Fruit fly (Drosophila melanogaster) whole organism, pupa: ENCODE results near the gene CG6026.
A peak's percentile ranks its signal among the peaks of the same experiment; 100 is the strongest.

Source experiments
- CG10348 ChIP-seq: fragments of 200-800 bp; sonication (Bioruptor generic); IDR thresholded peaks from 2 replicates; pipeline ENCODE4 v1.3.6; 2022; ENCODE audit warnings: missing biosample characterization, missing genetic modification characterization
- CG12605 ChIP-seq: fragments of 200-800 bp; sonication (Bioruptor generic); IDR thresholded peaks from 2 replicates; pipeline ENCODE4 v1.3.6; 2022; ENCODE audit warnings: missing biosample characterization, missing genetic modification characterization
- CG13204 ChIP-seq: fragments of 200-800 bp; sonication (Bioruptor generic); optimal IDR thresholded peaks from 2 replicates; lab custom pipeline; 2018; ENCODE audit warnings: missing biosample characterization, mild to moderate bottlenecking, missing genetic modification characterization, moderate library complexity
- CG14655 ChIP-seq: fragments of 200-800 bp; sonication (Bioruptor generic); optimal IDR thresholded peaks from 3 replicates; lab custom pipeline; 2017; ENCODE audit warnings: mild to moderate bottlenecking, missing biosample characterization, missing genetic modification reagents, missing genetic modification characterization
- CG15710 ChIP-seq: fragments of 200-800 bp; sonication (Bioruptor generic); optimal IDR thresholded peaks from 2 replicates; lab custom pipeline; 2018; ENCODE audit warnings: missing biosample characterization, mild to moderate bottlenecking, missing genetic modification characterization, moderate library complexity
- CG17806 ChIP-seq: fragments of 200-800 bp; sonication (Bioruptor generic); optimal IDR thresholded peaks from 2 replicates; lab custom pipeline; 2018; ENCODE audit warnings: missing biosample characterization, mild to moderate bottlenecking, missing genetic modification characterization, moderate library complexity
- CG32121 ChIP-seq: fragments of 200-800 bp; sonication (Bioruptor generic); IDR thresholded peaks from 2 replicates; pipeline ENCODE4 v1.3.6; 2022; ENCODE audit warnings: missing biosample characterization, missing genetic modification characterization
- CG34367 ChIP-seq: fragments of 200-800 bp; sonication (Bioruptor generic); optimal IDR thresholded peaks from 2 replicates; lab custom pipeline; 2018; ENCODE audit warnings: missing biosample characterization, mild to moderate bottlenecking, missing genetic modification characterization
- CG4496 ChIP-seq: fragments of 200-800 bp; sonication (Bioruptor generic); IDR thresholded peaks from 3 replicates; pipeline ENCODE4 v1.3.6; 2022; ENCODE audit warnings: missing biosample characterization, missing genetic modification characterization
- CG8159 ChIP-seq: fragments of 200-800 bp; sonication (Bioruptor generic); optimal IDR thresholded peaks from 3 replicates; lab custom pipeline; 2018; ENCODE audit warnings: missing biosample characterization, mild to moderate bottlenecking, missing genetic modification characterization, moderate library complexity
- CG8301 ChIP-seq: fragments of 200-800 bp; sonication (Bioruptor generic); optimal IDR thresholded peaks from 2 replicates; lab custom pipeline; 2018; ENCODE audit warnings: missing biosample characterization, mild to moderate bottlenecking, missing genetic modification characterization
- CG9948 ChIP-seq: fragments of 200-800 bp; sonication (Bioruptor generic); optimal IDR thresholded peaks from 2 replicates; lab custom pipeline; 2018; ENCODE audit warnings: missing biosample characterization, mild to moderate bottlenecking, missing genetic modification characterization, moderate library complexity
- D1 ChIP-seq: fragments of 200-800 bp; sonication (Bioruptor generic); optimal IDR thresholded peaks from 2 replicates; lab custom pipeline; 2018; ENCODE audit warnings: missing biosample characterization, mild to moderate bottlenecking, missing genetic modification characterization, moderate library complexity
- EcR ChIP-seq: fragments of 200-800 bp; sonication (Bioruptor generic); optimal IDR thresholded peaks from 3 replicates; lab custom pipeline; 2019; ENCODE audit warnings: missing biosample characterization, missing genetic modification characterization, mild to moderate bottlenecking, moderate library complexity, missing genetic modification reagents
- Ets98B ChIP-seq: fragments of 200-800 bp; sonication (Bioruptor generic); IDR thresholded peaks from 2 replicates; pipeline ENCODE4 v1.3.6; 2022; ENCODE audit warnings: missing biosample characterization, missing genetic modification characterization
- Pif1A ChIP-seq: fragments of 200-800 bp; sonication (Bioruptor generic); optimal IDR thresholded peaks from 3 replicates; lab custom pipeline; 2016; ENCODE audit warnings: missing biosample characterization, missing genetic modification characterization
- Pif1B ChIP-seq: fragments of 200-800 bp; sonication (Bioruptor generic); optimal IDR thresholded peaks from 3 replicates; lab custom pipeline; 2016; ENCODE audit warnings: missing biosample characterization, missing genetic modification characterization
- Snoo ChIP-seq: fragments of 200-800 bp; sonication (Bioruptor generic); optimal IDR thresholded peaks from 3 replicates; lab custom pipeline; 2017; ENCODE audit warnings: missing biosample characterization, mild to moderate bottlenecking, missing genetic modification characterization, inconsistent platforms
- fd96Ca ChIP-seq: fragments of 200-800 bp; sonication (Bioruptor generic); IDR thresholded peaks from 3 replicates; pipeline ENCODE4 v1.3.6; 2022; ENCODE audit warnings: missing biosample characterization, missing genetic modification characterization
- gl ChIP-seq: fragments of 200-800 bp; sonication (Bioruptor generic); optimal IDR thresholded peaks from 2 replicates; lab custom pipeline; 2018; ENCODE audit warnings: missing biosample characterization, mild to moderate bottlenecking, missing genetic modification characterization
- rn ChIP-seq: fragments of 200-800 bp; sonication (Bioruptor generic); IDR thresholded peaks from 2 replicates; pipeline ENCODE4 v1.3.6; 2022; ENCODE audit warnings: missing biosample characterization, missing genetic modification characterization

The CG6026 gene

dm6 chr3R:19001701-19002100 is 31.6 kb upstream of the CG6026 start:
- TF ChIP-seq EcR (GFP tag; lab: Kevin White, UChicago) (peak; percentile 61), Snoo (tag; lab: Kevin White, UChicago) (no peak)

- TF ChIP-seq CG8159 (tag; lab: Kevin White, UChicago) (no peak), CG12605 (GFP tag; lab: Robert Waterston, UW) (no peak), CG10348 (GFP tag; lab: Robert Waterston, UW) (no peak), CG9948 (no peak), EcR (GFP tag; lab: Kevin White, UChicago) (no peak), gl (tag; lab: Kevin White, UChicago) (no peak), CG4496 (no peak), CG34367 (no peak), CG13204 (GFP tag; lab: Kevin White, UChicago) (no peak), Pif1B (GFP tag; lab: Kevin White, UChicago) (no peak), CG32121 (GFP tag; lab: Robert Waterston, UW) (no peak), Snoo (tag; lab: Kevin White, UChicago) (no peak), Ets98B (no peak), Pif1A (no peak), CG14655 (GFP tag; lab: Kevin White, UChicago) (no peak), fd96Ca (GFP tag; lab: Robert Waterston, UW) (no peak), CG8301 (tag; lab: Kevin White, UChicago) (no peak), D1 (tag; lab: Kevin White, UChicago) (no peak), rn (GFP tag; lab: Robert Waterston, UW) (no peak), CG17806 (tag; lab: Kevin White, UChicago) (no peak)
Observed at dm6 chr3R:19010923-19011322, 22.4 kb upstream of the CG6026 start.

- no peak for TF ChIP-seq CG14655 (GFP tag; lab: Kevin White, UChicago)
- no peak for TF ChIP-seq CG8159 (tag; lab: Kevin White, UChicago)
- TF ChIP-seq CG8301 (tag; lab: Kevin White, UChicago): no peak
- no peak for TF ChIP-seq gl (tag; lab: Kevin White, UChicago)
- TF ChIP-seq Snoo (tag; lab: Kevin White, UChicago): no peak
- TF ChIP-seq CG34367: no peak
- no peak for TF ChIP-seq CG15710 (tag; lab: Kevin White, UChicago)
- no peak for TF ChIP-seq fd96Ca (GFP tag; lab: Robert Waterston, UW)
- no peak for TF ChIP-seq CG4496
- no peak for TF ChIP-seq CG32121 (GFP tag; lab: Robert Waterston, UW)
- no peak for TF ChIP-seq Ets98B
- TF ChIP-seq CG9948: no peak
Observed at dm6 chr3R:19011885-19012284, 21.5 kb upstream of the CG6026 start.

dm6 chr3R:19014027-19014426 is 19.3 kb upstream of the CG6026 start:
- no peak for TF ChIP-seq Pif1B (GFP tag; lab: Kevin White, UChicago)
- TF ChIP-seq CG9948: no peak
- no peak for TF ChIP-seq gl (tag; lab: Kevin White, UChicago)
- TF ChIP-seq CG17806 (tag; lab: Kevin White, UChicago): no peak
- TF ChIP-seq D1 (tag; lab: Kevin White, UChicago): no peak
- TF ChIP-seq EcR (GFP tag; lab: Kevin White, UChicago): no peak
- TF ChIP-seq CG10348 (GFP tag; lab: Robert Waterston, UW): no peak
- no peak for TF ChIP-seq CG8301 (tag; lab: Kevin White, UChicago)
- TF ChIP-seq CG32121 (GFP tag; lab: Robert Waterston, UW): no peak
- TF ChIP-seq CG14655 (GFP tag; lab: Kevin White, UChicago): no peak
- no peak for TF ChIP-seq CG34367

- TF ChIP-seq CG9948: peak; percentile 16
- TF ChIP-seq Ets98B: peak; percentile 68; the same call in 1 of the 2 replicates
- TF ChIP-seq rn (GFP tag; lab: Robert Waterston, UW): 0 out of 2 replicates have a peak, but pooled peaks have one; percentile 16
- no peak for TF ChIP-seq CG14655 (GFP tag; lab: Kevin White, UChicago)
- no peak for TF ChIP-seq Snoo (tag; lab: Kevin White, UChicago)
- TF ChIP-seq CG12605 (GFP tag; lab: Robert Waterston, UW): peak; percentile 36
- TF ChIP-seq Pif1B (GFP tag; lab: Kevin White, UChicago): no peak
- no peak for TF ChIP-seq CG8159 (tag; lab: Kevin White, UChicago)
- peak; percentile 62 for TF ChIP-seq CG32121 (GFP tag; lab: Robert Waterston, UW)
- no peak for TF ChIP-seq CG34367
- TF ChIP-seq CG4496: peak; percentile 56; the same call in 1 of the 3 replicates
- TF ChIP-seq CG13204 (GFP tag; lab: Kevin White, UChicago): no peak
- TF ChIP-seq CG17806 (tag; lab: Kevin White, UChicago): peak; percentile 9
- peak; percentile 29 for TF ChIP-seq CG8301 (tag; lab: Kevin White, UChicago)
Observed at dm6 chr3R:19014742-19015422, 18.5 kb upstream of the CG6026 start.

- no peak for TF ChIP-seq Snoo (tag; lab: Kevin White, UChicago)
- no peak for TF ChIP-seq D1 (tag; lab: Kevin White, UChicago)
- no peak for TF ChIP-seq CG14655 (GFP tag; lab: Kevin White, UChicago)
- TF ChIP-seq CG17806 (tag; lab: Kevin White, UChicago): no peak
- no peak for TF ChIP-seq gl (tag; lab: Kevin White, UChicago)
- no peak for TF ChIP-seq CG15710 (tag; lab: Kevin White, UChicago)
- no peak for TF ChIP-seq rn (GFP tag; lab: Robert Waterston, UW)
- TF ChIP-seq, all 21 proteins: peak for 0
Observed at dm6 chr3R:19015423-19015810, 17.9 kb upstream of the CG6026 start.
